Worm (Caenorhabditis elegans) whole organism, late embryonic: ENCODE measurements around the gene K09F6.13.
"Not testable (repeated sequence)": the region's sequence is repeated elsewhere in the genome, so short reads cannot be mapped to it uniquely, and the experiment has no call there.

Source experiments
- C08G9.2 ChIP-seq: sonication (generic microtip); optimal IDR thresholded peaks from 2 replicates; lab custom pipeline; 2016; ENCODE audit warnings: mild to moderate bottlenecking, missing genetic modification characterization, moderate library complexity, missing compliant biosample characterization
- ama-1 ChIP-seq: fragments of 150-350 bp; optimal IDR thresholded peaks from 2 replicates; lab custom pipeline; 2014
- ceh-9 ChIP-seq: sonication (generic microtip); optimal IDR thresholded peaks from 2 replicates; lab custom pipeline; 2016; ENCODE audit warnings: mild to moderate bottlenecking, missing genetic modification characterization, inconsistent platforms, missing compliant biosample characterization
- dve-1 ChIP-seq: sonication (generic microtip); optimal IDR thresholded peaks from 2 replicates; lab custom pipeline; 2017; ENCODE audit warnings: antibody characterized with exemption, mild to moderate bottlenecking, missing genetic modification characterization, missing compliant biosample characterization
- fkh-6 ChIP-seq: sonication (generic microtip); optimal IDR thresholded peaks from 2 replicates; lab custom pipeline; 2016; ENCODE audit warnings: missing genetic modification characterization, missing compliant biosample characterization
- hlh-8 ChIP-seq: sonication (generic microtip); optimal IDR thresholded peaks from 2 replicates; lab custom pipeline; 2016; ENCODE audit warnings: missing genotype, missing genetic modification characterization, missing compliant biosample characterization
- nhr-11 ChIP-seq: fragments of 150-350 bp; optimal IDR thresholded peaks from 2 replicates; lab custom pipeline; 2014; ENCODE audit warnings: missing biosample characterization, missing genetic modification characterization
- nhr-232 ChIP-seq: sonication (generic microtip); optimal IDR thresholded peaks from 2 replicates; lab custom pipeline; 2016; ENCODE audit warnings: missing genetic modification characterization, missing compliant biosample characterization
- npax-4 ChIP-seq: sonication (generic microtip); optimal IDR thresholded peaks from 2 replicates; lab custom pipeline; 2016; ENCODE audit warnings: missing genetic modification characterization, missing compliant biosample characterization
- pag-3 ChIP-seq: sonication (generic microtip); optimal IDR thresholded peaks from 2 replicates; lab custom pipeline; 2016; ENCODE audit warnings: missing compliant biosample characterization, missing genetic modification characterization, borderline replicate concordance
- pha-4 ChIP-seq: fragments of 150-350 bp; optimal IDR thresholded peaks from 2 replicates; lab custom pipeline; 2018; ENCODE audit warnings: missing biosample characterization, missing genetic modification reagents, missing genetic modification characterization
- rnt-1 ChIP-seq: sonication (generic microtip); optimal IDR thresholded peaks from 2 replicates; lab custom pipeline; 2016; ENCODE audit warnings: missing genetic modification characterization, missing compliant biosample characterization
- sox-2 ChIP-seq: fragments of 200-800 bp; sonication (Bioruptor generic); IDR thresholded peaks from 2 replicates; pipeline ENCODE4 v1.3.6; 2022; ENCODE audit warnings: missing genetic modification reagents, missing genetic modification characterization, missing compliant biosample characterization
- tbx-7 ChIP-seq: sonication (generic microtip); optimal IDR thresholded peaks from 2 replicates; lab custom pipeline; 2016; ENCODE audit warnings: missing genotype, missing genetic modification characterization, missing compliant biosample characterization

DNA sequence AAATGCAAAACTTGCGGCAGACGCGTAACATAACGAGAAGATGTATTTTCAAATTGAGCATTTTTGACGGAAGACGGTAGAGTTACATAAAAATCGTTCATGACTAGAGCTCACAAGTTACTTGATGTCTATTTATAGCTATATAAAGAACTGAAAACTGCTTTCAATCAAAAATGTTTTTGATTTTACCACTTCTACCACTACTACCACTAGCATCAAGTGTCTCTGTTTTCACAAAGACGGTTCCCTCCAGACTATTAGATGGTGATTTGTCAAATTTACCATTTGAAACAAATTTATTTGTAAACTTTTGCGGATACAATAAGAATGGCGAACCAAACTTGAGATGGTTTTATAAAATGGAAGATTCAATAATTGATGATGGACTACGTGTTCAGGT lies 6.3 kb upstream of the K09F6.13 start, which contains the start of gene K09F6.9:
- TF ChIP-seq pha-4 (tag; lab: Kevin White, UChicago); rnt-1 (tag; lab: Kevin White, UChicago); nhr-11 (tag; lab: Kevin White, UChicago); dve-1 (tag; lab: Kevin White, UChicago); ama-1 (lab: Kevin White, UChicago); pag-3 (tag; lab: Kevin White, UChicago); tbx-7 (tag; lab: Kevin White, UChicago); sox-2; C08G9.2 (tag; lab: Kevin White, UChicago); npax-4; fkh-6 (tag; lab: Kevin White, UChicago); nhr-232 (tag; lab: Kevin White, UChicago); ceh-9 (tag; lab: Kevin White, UChicago); hlh-8 (tag; lab: Kevin White, UChicago): not testable (repeated sequence)
